Fruit fly (Drosophila melanogaster): Measurements from ENCODE around the gene alpha-Est8.
A peak's percentile ranks its signal among the peaks of the same experiment; 100 is the strongest.

The alpha-Est8 gene

dm6 chr3R:7541145-7541860 lies 25.8 kb upstream of the alpha-Est8 start, which contains the start of the genes alpha-Est3 and alpha-Est2:
alpha-Est3 (minus strand) TSS chr3R:7541631.
alpha-Est2 (plus strand) TSS chr3R:7541810.
- TF ChIP-seq Mio (GFP tag; optimal IDR thresholded peaks at IDR 0.05) (no peak), Hnf4 (GFP tag; optimal IDR thresholded peaks at IDR 0.05) (no peak), CrebA (GFP tag; optimal IDR thresholded peaks at IDR 0.05; ENCODE audit: borderline replicate concordance) (peak; percentile 9)

dm6 chr3R:7538435-7538834 lies 23.0 kb upstream of the alpha-Est8 start, which contains the start of gene alpha-Est4:
alpha-Est4 (minus strand) TSS chr3R:7538615.
- no peak for TF ChIP-seq OdsH (GFP tag; optimal IDR thresholded peaks at IDR 0.05)

dm6 chr3R:7536281-7536680 lies 20.8 kb upstream of the alpha-Est8 start, which contains the start of gene alpha-Est5:
alpha-Est5 (minus strand) TSS chr3R:7536390.
- no peak for TF ChIP-seq sage (GFP tag; optimal IDR thresholded peaks at IDR 0.05)
- no peak for TF ChIP-seq Rel (GFP tag; optimal IDR thresholded peaks at IDR 0.05)
- TF ChIP-seq Rel (tag; optimal IDR thresholded peaks at IDR 0.05) = peak; percentile 26
- TF ChIP-seq dl (GFP tag; optimal IDR thresholded peaks at IDR 0.05; ENCODE audit: insufficient read depth in 1 of 2, partially characterized antibody in 2 of 2) = no peak
- TF ChIP-seq jim (GFP tag; optimal IDR thresholded peaks at IDR 0.05) = no peak
- peak; percentile 24 for TF ChIP-seq Dif (GFP tag; optimal IDR thresholded peaks at IDR 0.05; ENCODE audit: partially characterized antibody)
- peak; percentile 70 for TF ChIP-seq CrebA (GFP tag; optimal IDR thresholded peaks at IDR 0.05; ENCODE audit: borderline replicate concordance)
- TF ChIP-seq Hr83 (GFP tag; optimal IDR thresholded peaks at IDR 0.05; ENCODE audit: poor library complexity, severe bottlenecking) = peak; percentile 31
- TF ChIP-seq sv (GFP tag; optimal IDR thresholded peaks at IDR 0.05) = no peak
- TF ChIP-seq brk (GFP tag; optimal IDR thresholded peaks at IDR 0.05) = no peak

dm6 chr3R:7535606-7536005 lies 20.1 kb upstream of the alpha-Est8 start:
- TF ChIP-seq Hr83 (GFP tag; optimal IDR thresholded peaks at IDR 0.05; ENCODE audit: poor library complexity, severe bottlenecking) = no peak
- TF ChIP-seq dmrt93B (GFP tag; optimal IDR thresholded peaks at IDR 0.05) = no peak
- no peak for TF ChIP-seq Mio (GFP tag; optimal IDR thresholded peaks at IDR 0.05)
- no peak for TF ChIP-seq CG32264 (GFP tag; optimal IDR thresholded peaks at IDR 0.05)
- TF ChIP-seq sage (GFP tag; optimal IDR thresholded peaks at IDR 0.05) = no peak
- no peak for TF ChIP-seq ey (GFP tag; optimal IDR thresholded peaks at IDR 0.05)
- no peak for TF ChIP-seq sv (GFP tag; optimal IDR thresholded peaks at IDR 0.05)
- no peak for TF ChIP-seq Abd-B (GFP tag; optimal IDR thresholded peaks at IDR 0.05)
- no peak for TF ChIP-seq Sp1 (GFP tag; optimal IDR thresholded peaks at IDR 0.05)
- TF ChIP-seq Dif (GFP tag; optimal IDR thresholded peaks at IDR 0.05; ENCODE audit: partially characterized antibody) = no peak
- TF ChIP-seq woc (GFP tag; optimal IDR thresholded peaks at IDR 0.05) = no peak
- no peak for TF ChIP-seq Hr78 (GFP tag; optimal IDR thresholded peaks at IDR 0.05)
- TF ChIP-seq GATAd (GFP tag; optimal IDR thresholded peaks at IDR 0.05) = no peak
- TF ChIP-seq tai (GFP tag; optimal IDR thresholded peaks at IDR 0.05) = no peak
- no peak for TF ChIP-seq rgr (GFP tag; optimal IDR thresholded peaks at IDR 0.05)

dm6 chr3R:7530184-7530821 lies 14.8 kb upstream of the alpha-Est8 start, which contains the start of the genes Rtnl2 and alphaTub84D:
Rtnl2 (minus strand) TSS chr3R:7530241.
alphaTub84D (plus strand) TSS chr3R:7530753.
- TF ChIP-seq woc (GFP tag; optimal IDR thresholded peaks at IDR 0.05) = no peak
- TF ChIP-seq OdsH (GFP tag; optimal IDR thresholded peaks at IDR 0.05) = no peak
- no peak for TF ChIP-seq rgr (GFP tag; optimal IDR thresholded peaks at IDR 0.05)
- no peak for TF ChIP-seq Dif (GFP tag; optimal IDR thresholded peaks at IDR 0.05; ENCODE audit: partially characterized antibody)
- no peak for TF ChIP-seq foxo (GFP tag; optimal IDR thresholded peaks at IDR 0.05)
- TF ChIP-seq dsf (GFP tag; optimal IDR thresholded peaks at IDR 0.05; ENCODE audit: borderline replicate concordance) = no peak
- no peak for TF ChIP-seq pan (optimal IDR thresholded peaks at IDR 0.05)
- no peak for TF ChIP-seq Myc (optimal IDR thresholded peaks at IDR 0.05)
- no peak for TF ChIP-seq HLH106 (tag; optimal IDR thresholded peaks at IDR 0.05)
- no peak for TF ChIP-seq h (GFP tag; optimal IDR thresholded peaks at IDR 0.05)
- no peak for TF ChIP-seq N (GFP tag; optimal IDR thresholded peaks at IDR 0.05)
- TF ChIP-seq Jra (GFP tag; optimal IDR thresholded peaks at IDR 0.05) = no peak
- TF ChIP-seq CG9705 (GFP tag; optimal IDR thresholded peaks at IDR 0.05) = no peak
- TF ChIP-seq Dfd (GFP tag; optimal IDR thresholded peaks at IDR 0.05) = no peak
- TF ChIP-seq Abd-B (GFP tag; optimal IDR thresholded peaks at IDR 0.05) = no peak
- TF ChIP-seq GATAd (GFP tag; optimal IDR thresholded peaks at IDR 0.05) = no peak
- no peak for TF ChIP-seq Sp1 (GFP tag; optimal IDR thresholded peaks at IDR 0.05)
- no peak for TF ChIP-seq psq (GFP tag; optimal IDR thresholded peaks at IDR 0.05)

All from whole organism, wandering third instar larva.